Worm (Caenorhabditis elegans): ENCODE data around the gene W10G11.2.
"Not testable (repeated sequence)": the region's sequence is repeated elsewhere in the genome, so short reads cannot be mapped to it uniquely, and the experiment has no call there.

The W10G11.2 gene

DNA sequence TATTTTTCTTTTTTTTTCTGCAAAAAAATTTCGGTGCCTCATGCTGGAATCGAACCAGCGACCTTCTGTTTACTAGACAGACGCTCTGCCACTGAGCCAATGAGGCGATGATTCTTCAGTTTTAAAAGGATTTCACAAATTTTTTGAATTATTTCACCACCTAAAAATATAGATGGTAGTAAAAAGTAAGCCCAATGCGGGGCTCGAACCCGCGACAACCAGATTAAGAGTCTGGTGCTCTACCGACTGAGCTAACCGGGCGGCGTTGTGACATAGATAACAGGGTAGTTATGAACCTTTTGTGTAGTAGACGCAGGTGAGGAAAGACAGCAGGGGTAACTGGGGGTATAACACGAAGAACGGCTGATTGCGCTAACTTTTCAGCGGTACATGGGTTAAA is 6.1 kb upstream of the W10G11.2 start (continued):
- TF ChIP-seq B0261.1 (tag; optimal IDR thresholded peaks at IDR 0.05) (peak; percentile 91), nhr-120 (GFP tag; IDR thresholded peaks at IDR 0.05) (0 out of 2 replicates have a peak, but pooled peaks have one; percentile 18), rpc-1 (optimal IDR thresholded peaks at IDR 0.05) (peak; percentile 84), rpc-1 (tag; optimal IDR thresholded peaks at IDR 0.05) (peak; percentile 86), T07F8.4 (tag; optimal IDR thresholded peaks at IDR 0.05) (peak; percentile 65), mcd-1 (GFP tag; IDR thresholded peaks at IDR 0.05) (peak; percentile 69), snpc-1.1 (tag; optimal IDR thresholded peaks at IDR 0.05; ENCODE audit: insufficient read depth) (peak; percentile 80), F57C9.4 (tag; optimal IDR thresholded peaks at IDR 0.05) (peak; percentile 2), snpc-3.4 (tag; optimal IDR thresholded peaks at IDR 0.05) (peak; percentile 83), ceh-100 (GFP tag; IDR thresholded peaks at IDR 0.05) (peak; percentile 41), athp-1 (tag; optimal IDR thresholded peaks at IDR 0.05) (peak; percentile 81), lin-54 (GFP tag; optimal IDR thresholded peaks at IDR 0.05) (peak; percentile 55), efl-1 (GFP tag; optimal IDR thresholded peaks at IDR 0.05) (peak; percentile 22), nhr-80 (tag; optimal IDR thresholded peaks at IDR 0.05) (peak; percentile 14), Y95B8A.8 (GFP tag; IDR thresholded peaks at IDR 0.05) (0 out of 2 replicates have a peak, but pooled peaks have one; percentile 38), die-1 (tag; optimal IDR thresholded peaks at IDR 0.05) (peak; percentile 83), egl-18 (GFP tag; IDR thresholded peaks at IDR 0.05) (0 out of 2 replicates have a peak, but pooled peaks have one; percentile 39), nhr-90 (tag; optimal IDR thresholded peaks at IDR 0.05) (peak; percentile 81), let-607 (tag; optimal IDR thresholded peaks at IDR 0.05) (peak in 1 of 2 experiments; percentile 31), ceh-27 (GFP tag; optimal IDR thresholded peaks at IDR 0.05) (peak; percentile 60), attf-6 (GFP tag; IDR thresholded peaks at IDR 0.05) (peak; percentile 60), aptf-3 (GFP tag; IDR thresholded peaks at IDR 0.05) (0 out of 2 replicates have a peak, but pooled peaks have one; percentile 11), Y56A3A.18 (GFP tag; IDR thresholded peaks at IDR 0.05) (peak; percentile 84), somi-1 (GFP tag; optimal IDR thresholded peaks at IDR 0.05) (peak; percentile 41), egrh-3 (GFP tag; IDR thresholded peaks at IDR 0.05) (peak; percentile 46; the same call in 1 of the 2 replicates), madf-6 (GFP tag; IDR thresholded peaks at IDR 0.05) (peak; percentile 74), ceh-91 (GFP tag; IDR thresholded peaks at IDR 0.05) (peak; percentile 57), gei-17 (GFP tag; optimal IDR thresholded peaks at IDR 0.05) (peak; percentile 2), ceh-40 (GFP tag; IDR thresholded peaks at IDR 0.05) (peak; percentile 61; the same call in 1 of the 2 replicates), dox-1 (GFP tag; IDR thresholded peaks at IDR 0.05) (peak; percentile 69), atf-7 (tag; optimal IDR thresholded peaks at IDR 0.05) (peak; percentile 70), zim-3 (tag; optimal IDR thresholded peaks at IDR 0.05) (peak; percentile 73), F33H1.4 (GFP tag; IDR thresholded peaks at IDR 0.05) (peak; percentile 56), D2030.7 (GFP tag; IDR thresholded peaks at IDR 0.05) (peak; percentile 90), ztf-18 (tag; optimal IDR thresholded peaks at IDR 0.05) (peak; percentile 50), egl-44 (GFP tag; IDR thresholded peaks at IDR 0.05) (0 out of 2 replicates have a peak, but pooled peaks have one; percentile 62), fkh-3 (tag; optimal IDR thresholded peaks at IDR 0.05) (peak; percentile 18), nfyb-1 (GFP tag; IDR thresholded peaks at IDR 0.05) (peak; percentile 86), ztf-28 (GFP tag; IDR thresholded peaks at IDR 0.05) (peak; percentile 65; the same call in 1 of the 2 replicates), B0336.3 (GFP tag; IDR thresholded peaks at IDR 0.05) (peak; percentile 77), tbp1 (GFP tag; optimal IDR thresholded peaks at IDR 0.05) (peak; percentile 98), hrde-1 (tag; optimal IDR thresholded peaks at IDR 0.05; ENCODE audit: borderline replicate concordance) (peak; percentile 68), snpc-4 (tag; optimal IDR thresholded peaks at IDR 0.05) (peak in 2 of 4 experiments; percentile 61 to 85), F10E7.11 (tag; optimal IDR thresholded peaks at IDR 0.05) (peak; percentile 13), lir-1 (GFP tag; conservative IDR thresholded peaks at IDR 0.05) (peak; percentile 64; the same call in 1 of the 2 replicates), F39B2.1 (GFP tag; IDR thresholded peaks at IDR 0.05) (0 out of 2 replicates have a peak, but pooled peaks have one; percentile 52), xnd-1 (tag; optimal IDR thresholded peaks at IDR 0.05) (peak; percentile 44)
- not testable (repeated sequence) for TF ChIP-seq snpc-4 (GFP tag; optimal IDR thresholded peaks at IDR 0.05)

All from whole organism, young adult.